Worm (Caenorhabditis elegans) whole organism, L3 larva: ENCODE data around the gene ndub-6.

Experiments used
- R02D3.7 ChIP-seq: fragments of 150-350 bp; optimal IDR thresholded peaks from 2 replicates; lab custom pipeline; 2014; ENCODE audit warnings: missing biosample characterization, missing genetic modification characterization
- aly-2 ChIP-seq: fragments of 150-350 bp; optimal IDR thresholded peaks from 2 replicates; lab custom pipeline; 2014; ENCODE audit warnings: missing biosample characterization, missing genetic modification characterization
- ama-1 ChIP-seq: fragments of 150-350 bp; optimal IDR thresholded peaks from 2 replicates; lab custom pipeline; 2018
- ceh-28 ChIP-seq: fragments of 150-350 bp; optimal IDR thresholded peaks from 2 replicates; lab custom pipeline; 2014; ENCODE audit warnings: missing biosample characterization, missing genetic modification reagents, missing genetic modification characterization
- ceh-82 ChIP-seq: fragments of 150-350 bp; optimal IDR thresholded peaks from 2 replicates; lab custom pipeline; 2014; ENCODE audit warnings: missing biosample characterization, missing genetic modification characterization
- ceh-9 ChIP-seq: sonication (generic microtip); optimal IDR thresholded peaks from 2 replicates; lab custom pipeline; 2018; ENCODE audit warnings: missing biosample characterization, missing genetic modification characterization
- egl-27 ChIP-seq: sonication (generic microtip); optimal IDR thresholded peaks from 4 replicates; lab custom pipeline; 2017; ENCODE audit warnings: missing biosample characterization, missing genetic modification reagents, missing genetic modification characterization
- egl-5 ChIP-seq: fragments of 150-350 bp; optimal IDR thresholded peaks from 2 replicates; lab custom pipeline; 2017; ENCODE audit warnings: missing biosample characterization, missing genetic modification reagents, missing genetic modification characterization, inconsistent platforms
- elt-2 ChIP-seq: sonication (generic microtip); optimal IDR thresholded peaks from 2 replicates; lab custom pipeline; 2016; ENCODE audit warnings: missing genetic modification reagents, mild to moderate bottlenecking, missing genetic modification characterization, missing compliant biosample characterization
- elt-3 ChIP-seq, 3 experiments: fragments of 150-350 bp in 1 of 3; sonication (generic microtip) in 2 of 3; optimal IDR thresholded peaks; 2 replicates in 2 of 3; 4 replicates in 1 of 3; lab custom pipeline; 2014 to 2017; ENCODE audit warnings: missing biosample characterization in 3 of 3, missing genetic modification characterization in 3 of 3
- fkh-10 ChIP-seq: sonication (generic microtip); optimal IDR thresholded peaks from 2 replicates; lab custom pipeline; 2017; ENCODE audit warnings: missing biosample characterization, missing genetic modification reagents, missing genetic modification characterization
- fkh-2 ChIP-seq: fragments of 150-350 bp; optimal IDR thresholded peaks from 2 replicates; lab custom pipeline; 2014; ENCODE audit warnings: missing biosample characterization, missing genetic modification reagents, missing genetic modification characterization
- fos-1 ChIP-seq: fragments of 150-350 bp; optimal IDR thresholded peaks from 2 replicates; lab custom pipeline; 2014; ENCODE audit warnings: missing biosample characterization, missing genetic modification characterization
- hmg-11 ChIP-seq: sonication (generic microtip); optimal IDR thresholded peaks from 2 replicates; lab custom pipeline; 2016; ENCODE audit warnings: missing genetic modification characterization, missing compliant biosample characterization
- jun-1 ChIP-seq: fragments of 150-350 bp; optimal IDR thresholded peaks from 2 replicates; lab custom pipeline; 2014; ENCODE audit warnings: missing biosample characterization, missing genetic modification reagents, missing genetic modification characterization
- lin-39 ChIP-seq: fragments of 150-350 bp; optimal IDR thresholded peaks from 2 replicates; lab custom pipeline; 2018; ENCODE audit warnings: missing biosample characterization, missing genetic modification reagents, missing genetic modification characterization
- lsy-12 ChIP-seq: sonication (generic microtip); optimal IDR thresholded peaks from 2 replicates; lab custom pipeline; 2016; ENCODE audit warnings: mild to moderate bottlenecking, missing genetic modification characterization, missing compliant biosample characterization
- nfya-1 ChIP-seq: sonication (generic microtip); optimal IDR thresholded peaks from 2 replicates; lab custom pipeline; 2017; ENCODE audit warnings: missing genetic modification characterization, mild to moderate bottlenecking, missing compliant biosample characterization, antibody characterized with exemption, moderate library complexity; ENCODE audit not compliant: insufficient read depth
- nhr-12 ChIP-seq: fragments of 150-350 bp; optimal IDR thresholded peaks from 2 replicates; lab custom pipeline; 2014; ENCODE audit warnings: missing biosample characterization, missing genetic modification characterization
- nhr-23 ChIP-seq: fragments of 150-350 bp; optimal IDR thresholded peaks from 2 replicates; lab custom pipeline; 2014; ENCODE audit warnings: missing biosample characterization, missing genetic modification reagents, missing genetic modification characterization
- nhr-237 ChIP-seq: fragments of 150-350 bp; optimal IDR thresholded peaks from 2 replicates; lab custom pipeline; 2014; ENCODE audit warnings: missing biosample characterization, missing genetic modification characterization
- nhr-25 ChIP-seq: sonication (generic microtip); optimal IDR thresholded peaks from 2 replicates; lab custom pipeline; 2017; ENCODE audit warnings: missing biosample characterization, missing genetic modification characterization
- nhr-28 ChIP-seq: fragments of 150-350 bp; optimal IDR thresholded peaks from 2 replicates; lab custom pipeline; 2014; ENCODE audit warnings: missing biosample characterization, missing genetic modification characterization
- nhr-43 ChIP-seq: sonication (generic microtip); optimal IDR thresholded peaks from 2 replicates; lab custom pipeline; 2016; ENCODE audit warnings: mild to moderate bottlenecking, missing genetic modification characterization, missing compliant biosample characterization; ENCODE audit not compliant: poor library complexity, severe bottlenecking
- nhr-67 ChIP-seq: fragments of 150-350 bp; optimal IDR thresholded peaks from 2 replicates; lab custom pipeline; 2014; ENCODE audit warnings: missing biosample characterization, missing genetic modification characterization
- nhr-76 ChIP-seq: fragments of 150-350 bp; sonication (generic microtip); optimal IDR thresholded peaks from 5 replicates; lab custom pipeline; 2014; ENCODE audit warnings: missing biosample characterization, missing genetic modification characterization
- nhr-77 ChIP-seq: fragments of 150-350 bp; optimal IDR thresholded peaks from 2 replicates; lab custom pipeline; 2014; ENCODE audit warnings: missing biosample characterization, missing genetic modification characterization
- pha-4 ChIP-seq: fragments of 150-350 bp; optimal IDR thresholded peaks from 2 replicates; lab custom pipeline; 2014; ENCODE audit warnings: missing biosample characterization, missing genetic modification reagents, missing genetic modification characterization
- pqm-1 ChIP-seq: fragments of 150-350 bp; optimal IDR thresholded peaks from 2 replicates; lab custom pipeline; 2017; ENCODE audit warnings: missing biosample characterization, missing genetic modification characterization, inconsistent platforms
- snpc-4 ChIP-seq: fragments of 150-350 bp; optimal IDR thresholded peaks from 2 replicates; lab custom pipeline; 2014; ENCODE audit warnings: missing biosample characterization, missing genetic modification characterization
- tbx-2 ChIP-seq: sonication (generic microtip); optimal IDR thresholded peaks from 2 replicates; lab custom pipeline; 2016; ENCODE audit warnings: mild to moderate bottlenecking, missing genetic modification characterization, missing compliant biosample characterization
- unc-39 ChIP-seq: sonication (generic microtip); optimal IDR thresholded peaks from 4 replicates; lab custom pipeline; 2017; ENCODE audit warnings: missing biosample characterization, missing genetic modification characterization
- ztf-11 ChIP-seq: fragments of 150-350 bp; optimal IDR thresholded peaks from 2 replicates; lab custom pipeline; 2014; ENCODE audit warnings: missing biosample characterization, missing genetic modification characterization

The ndub-6 gene

ce11 chrIV:11635437-11636408 is 16.5 kb upstream of the ndub-6 start, which contains the start of gene mars-1 (continued):
- TF ChIP-seq egl-5 (no peak), jun-1 (tag; lab: Kevin White, UChicago) (no peak), elt-2 (tag; lab: Kevin White, UChicago) (peak; percentile 32), lin-39 (no peak), hmg-11 (tag; lab: Kevin White, UChicago) (peak; percentile 10), egl-27 (tag; lab: Kevin White, UChicago) (no peak)
- TF ChIP-seq, all 47 proteins: peak for 13

- peak; percentile 8 for TF ChIP-seq nfya-1 (tag; lab: Kevin White, UChicago)
- TF ChIP-seq snpc-4, result no peak
- peak; percentile 40 for TF ChIP-seq nhr-23 (tag; lab: Kevin White, UChicago)
- peak; percentile 7 for TF ChIP-seq elt-2 (tag; lab: Kevin White, UChicago)
- TF ChIP-seq egl-27 (tag; lab: Kevin White, UChicago), result no peak
- TF ChIP-seq fkh-2, result no peak
- TF ChIP-seq nhr-67 (tag; lab: Kevin White, UChicago), result no peak
These were observed 15.8 kb upstream of the ndub-6 start, which contains the start of gene F58B3.6 for ce11 chrIV:11636409-11636723. Gene F58B3.6 (plus strand): TSS chrIV:11636648.

- no peak for TF ChIP-seq nhr-76 (tag; lab: Kevin White, UChicago)
- no peak for TF ChIP-seq elt-3 (tag; optimal IDR thresholded peaks at IDR 0.05; lab: Kevin White, UChicago)
- no peak for TF ChIP-seq nhr-43
- no peak for TF ChIP-seq nhr-25 (tag; lab: Kevin White, UChicago)
- no peak for TF ChIP-seq nhr-237
- TF ChIP-seq fkh-10 (GFP tag; lab: Kevin White, UChicago), result no peak
- TF ChIP-seq snpc-4, result no peak
- TF ChIP-seq fkh-2, result no peak
- no peak for TF ChIP-seq R02D3.7 (tag; lab: Kevin White, UChicago)
- no peak for TF ChIP-seq pqm-1 (tag; lab: Kevin White, UChicago)
- no peak for TF ChIP-seq nhr-67 (tag; lab: Kevin White, UChicago)
- no peak for TF ChIP-seq fos-1
These were observed 14.2 kb upstream of the ndub-6 start, which contains the start of gene rbm-17 for ce11 chrIV:11638016-11638415. Gene rbm-17 (plus strand): TSS chrIV:11638316.

ce11 chrIV:11640915-11641314 is 11.3 kb upstream of the ndub-6 start, which contains the start of gene ttr-50:
Gene ttr-50 (minus strand): TSS chrIV:11641015.
- TF ChIP-seq lin-39, result no peak
- no peak for TF ChIP-seq nhr-67 (tag; lab: Kevin White, UChicago)
- TF ChIP-seq unc-39 (tag; lab: Kevin White, UChicago), result no peak
- no peak for TF ChIP-seq ama-1 (lab: Kevin White, UChicago)
- TF ChIP-seq aly-2 (tag; lab: Kevin White, UChicago), result no peak
- TF ChIP-seq nhr-76 (tag; lab: Kevin White, UChicago), result no peak
- no peak for TF ChIP-seq nhr-43
- TF ChIP-seq tbx-2 (tag; lab: Kevin White, UChicago), result no peak
- TF ChIP-seq nhr-77 (tag; lab: Kevin White, UChicago), result no peak
- TF ChIP-seq nhr-25 (tag; lab: Kevin White, UChicago), result no peak
- no peak for TF ChIP-seq nhr-12 (tag; lab: Kevin White, UChicago)
- no peak for TF ChIP-seq snpc-4
- no peak for TF ChIP-seq pha-4 (tag; lab: Kevin White, UChicago)
- TF ChIP-seq ztf-11 (tag; lab: Kevin White, UChicago), result no peak
- TF ChIP-seq nhr-28, result no peak
- TF ChIP-seq, all 47 proteins: peak for 0

- TF ChIP-seq elt-3 (tag; optimal IDR thresholded peaks at IDR 0.05; lab: Kevin White, UChicago) (no peak), ceh-82 (no peak), ceh-28 (no peak), ceh-9 (tag; lab: Kevin White, UChicago) (no peak), lsy-12 (tag; lab: Kevin White, UChicago) (no peak)
- TF ChIP-seq, all 47 proteins: peak for 0
These were observed 10.4 kb upstream of the ndub-6 start, which contains the start of gene ZK809.1 for ce11 chrIV:11641802-11642201. Gene ZK809.1 (plus strand): TSS chrIV:11642102.
